Worm (Caenorhabditis elegans): Measurements from ENCODE around the gene obr-3.

ce11 chrX:13843676-13844075, 34.0 kb upstream of the obr-3 start, which contains the start of gene M03B6.5:
- no peak for TF ChIP-seq fos-1 (tag; optimal IDR thresholded peaks at IDR 0.05)
- TF ChIP-seq nhr-77 (tag; optimal IDR thresholded peaks at IDR 0.05): no peak
- no peak for TF ChIP-seq lsy-2 (tag; optimal IDR thresholded peaks at IDR 0.05)
- TF ChIP-seq sma-9 (GFP tag; optimal IDR thresholded peaks at IDR 0.05): no peak
- no peak for TF ChIP-seq sma-9 (tag; optimal IDR thresholded peaks at IDR 0.05)
- TF ChIP-seq sma-3 (GFP tag; optimal IDR thresholded peaks at IDR 0.05): no peak
- no peak for TF ChIP-seq gmeb-1 (tag; optimal IDR thresholded peaks at IDR 0.05)
- TF ChIP-seq nhr-12 (tag; optimal IDR thresholded peaks at IDR 0.05): no peak
- TF ChIP-seq ama-1 (optimal IDR thresholded peaks at IDR 0.05): no peak
- TF ChIP-seq egl-27 (tag; optimal IDR thresholded peaks at IDR 0.05): no peak
- TF ChIP-seq elt-3 (tag; optimal IDR thresholded peaks at IDR 0.05): no peak
- no peak for TF ChIP-seq zag-1 (tag; optimal IDR thresholded peaks at IDR 0.05)
- no peak for TF ChIP-seq ceh-16 (tag; optimal IDR thresholded peaks at IDR 0.05)
- no peak for TF ChIP-seq snpc-4 (tag; optimal IDR thresholded peaks at IDR 0.05)
- no peak for TF ChIP-seq skn-1 (tag; optimal IDR thresholded peaks at IDR 0.05)
